Worm (Caenorhabditis elegans) whole organism, midembryonic: ENCODE results near the gene K09F5.6.

Source experiments
- T22C8.4 ChIP-seq: fragments of 200-800 bp; sonication (Bioruptor generic); IDR thresholded peaks from 2 replicates; pipeline ENCODE4 v1.3.6; 2022; ENCODE audit warnings: missing genetic modification characterization, missing compliant biosample characterization
- ref-1 ChIP-seq: fragments of 200-800 bp; sonication (Bioruptor generic); conservative IDR thresholded peaks from 2 replicates; pipeline ENCODE4 v1.3.6; 2022; ENCODE audit warnings: missing genetic modification reagents, missing genetic modification characterization, missing compliant biosample characterization
- ztf-23 ChIP-seq: fragments of 200-800 bp; sonication (Bioruptor generic); IDR thresholded peaks from 2 replicates; pipeline ENCODE4 v1.3.6; 2022; ENCODE audit warnings: missing genetic modification reagents, missing genetic modification characterization, missing compliant biosample characterization

- no peak for TF ChIP-seq ref-1 (GFP tag; lab: Robert Waterston, UW)
- no peak for TF ChIP-seq ztf-23
- TF ChIP-seq T22C8.4 (GFP tag; lab: Robert Waterston, UW), result no peak
These were observed 33.7 kb downstream of the K09F5.6 start, which contains the start of gene deg-1 for ce11 chrX:7752770-7753169.
